Worm (Caenorhabditis elegans) whole organism, L4 larva: Measurements from ENCODE around the gene fut-8.

Experiments used
- D1046.2 ChIP-seq: fragments of 200-800 bp; sonication (Bioruptor generic); IDR thresholded peaks from 2 replicates; pipeline ENCODE4 v1.3.6; 2022; ENCODE audit warnings: missing genetic modification characterization, missing compliant biosample characterization
- F10B5.3 ChIP-seq: sonication (generic microtip); optimal IDR thresholded peaks from 2 replicates; lab custom pipeline; 2016; ENCODE audit warnings: mild to moderate bottlenecking, missing genetic modification characterization, missing compliant biosample characterization
- F26F4.8 ChIP-seq: fragments of 200-800 bp; sonication (Bioruptor generic); conservative IDR thresholded peaks from 2 replicates; pipeline ENCODE4 v1.3.6; 2022; ENCODE audit warnings: missing genetic modification characterization, missing compliant biosample characterization
- F49E8.2 ChIP-seq: sonication (generic microtip); optimal IDR thresholded peaks from 2 replicates; lab custom pipeline; 2016; ENCODE audit warnings: missing compliant biosample characterization, mild to moderate bottlenecking, missing genetic modification characterization, borderline replicate concordance
- T26A8.4 ChIP-seq: fragments of 200-800 bp; sonication (Bioruptor generic); IDR thresholded peaks from 2 replicates; pipeline ENCODE4 v1.3.6; 2022; ENCODE audit warnings: missing genetic modification characterization, missing compliant biosample characterization
- Y105C5A.15 ChIP-seq: fragments of 200-800 bp; sonication (Bioruptor generic); IDR thresholded peaks from 2 replicates; pipeline ENCODE4 v1.3.6; 2022; ENCODE audit warnings: missing genetic modification characterization, missing compliant biosample characterization
- Y75B8A.6 ChIP-seq: fragments of 200-800 bp; sonication (Bioruptor generic); IDR thresholded peaks from 2 replicates; pipeline ENCODE4 v1.3.6; 2022; ENCODE audit warnings: missing genetic modification reagents, missing genetic modification characterization, missing compliant biosample characterization
- ZK337.2 ChIP-seq: fragments of 200-800 bp; sonication (Bioruptor generic); IDR thresholded peaks from 2 replicates; pipeline ENCODE4 v1.3.6; 2022; ENCODE audit warnings: missing genetic modification reagents, missing genetic modification characterization, missing compliant biosample characterization
- ZK546.5 ChIP-seq, 2 experiments: sonication (generic microtip); optimal IDR thresholded peaks; 2 replicates each; lab custom pipeline; 2017; ENCODE audit warnings: missing biosample characterization in 2 of 2, missing genetic modification characterization in 2 of 2
- aha-1 ChIP-seq: fragments of 150-350 bp; peaks from one replicate; lab custom pipeline; 2014; ENCODE audit warnings: missing biosample characterization, missing genetic modification characterization
- aly-2 ChIP-seq: sonication (generic microtip); optimal IDR thresholded peaks from 2 replicates; lab custom pipeline; 2018; ENCODE audit warnings: missing biosample characterization, missing genetic modification characterization
- attf-4 ChIP-seq: sonication (generic microtip); optimal IDR thresholded peaks from 3 replicates; lab custom pipeline; 2017; ENCODE audit warnings: missing biosample characterization, missing genetic modification characterization
- ceh-20 ChIP-seq: fragments of 200-800 bp; sonication (Bioruptor generic); IDR thresholded peaks from 2 replicates; pipeline ENCODE4 v1.3.6; 2022; ENCODE audit warnings: missing genetic modification reagents, missing genetic modification characterization, missing compliant biosample characterization
- ceh-28 ChIP-seq: fragments of 150-350 bp; optimal IDR thresholded peaks from 2 replicates; lab custom pipeline; 2014; ENCODE audit warnings: missing biosample characterization, missing genetic modification reagents, missing genetic modification characterization
- ceh-62 ChIP-seq: sonication (generic microtip); optimal IDR thresholded peaks from 2 replicates; lab custom pipeline; 2017; ENCODE audit warnings: missing biosample characterization, missing genetic modification characterization
- dmd-9 ChIP-seq: fragments of 200-800 bp; sonication (Bioruptor generic); IDR thresholded peaks from 2 replicates; pipeline ENCODE4 v1.3.6; 2022; ENCODE audit warnings: missing genetic modification reagents, missing genetic modification characterization, missing compliant biosample characterization
- dpl-1 ChIP-seq: fragments of 150-350 bp; optimal IDR thresholded peaks from 2 replicates; lab custom pipeline; 2014; ENCODE audit warnings: missing biosample characterization, missing genetic modification reagents, missing genetic modification characterization
- dve-1 ChIP-seq: sonication (generic microtip); optimal IDR thresholded peaks from 2 replicates; lab custom pipeline; 2017; ENCODE audit warnings: antibody characterized with exemption, mild to moderate bottlenecking, missing genetic modification characterization, missing compliant biosample characterization; ENCODE audit not compliant: insufficient read depth
- fkh-10 ChIP-seq: fragments of 150-350 bp; optimal IDR thresholded peaks from 2 replicates; lab custom pipeline; 2014; ENCODE audit warnings: missing biosample characterization, missing genetic modification reagents, missing genetic modification characterization
- gei-8 ChIP-seq: fragments of 200-800 bp; sonication (Bioruptor generic); optimal IDR thresholded peaks from 2 replicates; lab custom pipeline; 2018; ENCODE audit warnings: mild to moderate bottlenecking, missing genetic modification characterization, missing compliant biosample characterization
- hif-1 ChIP-seq, 2 experiments: sonication (generic microtip); optimal IDR thresholded peaks; 2 replicates each; lab custom pipeline; 2016 to 2017; ENCODE audit warnings: missing compliant biosample characterization in 2 of 2, missing genetic modification characterization in 2 of 2, missing genetic modification reagents in 2 of 2, missing genotype in 2 of 2, mild to moderate bottlenecking in 1 of 2
- hlh-11 ChIP-seq: fragments of 200-800 bp; sonication (Bioruptor generic); optimal IDR thresholded peaks from 2 replicates; lab custom pipeline; 2018; ENCODE audit warnings: mild to moderate bottlenecking, missing genetic modification characterization, missing compliant biosample characterization
- hmg-1.1 ChIP-seq: fragments of 200-800 bp; sonication (Bioruptor generic); IDR thresholded peaks from 2 replicates; pipeline ENCODE4 v1.3.6; 2022; ENCODE audit warnings: missing genetic modification reagents, missing genetic modification characterization, missing compliant biosample characterization
- jun-1 ChIP-seq: fragments of 150-350 bp; optimal IDR thresholded peaks from 2 replicates; lab custom pipeline; 2014; ENCODE audit warnings: missing biosample characterization, missing genetic modification reagents, missing genetic modification characterization
- lin-13 ChIP-seq: fragments of 150-350 bp; optimal IDR thresholded peaks from 2 replicates; lab custom pipeline; 2014; ENCODE audit warnings: missing biosample characterization, missing genetic modification reagents, missing genetic modification characterization
- lin-15B ChIP-seq: fragments of 150-350 bp; sonication (generic microtip); optimal IDR thresholded peaks from 3 replicates; lab custom pipeline; 2014; ENCODE audit warnings: missing biosample characterization, missing genetic modification characterization
- lin-39 ChIP-seq: fragments of 150-350 bp; optimal IDR thresholded peaks from 2 replicates; lab custom pipeline; 2014; ENCODE audit warnings: missing biosample characterization, missing genetic modification reagents, missing genetic modification characterization
- madf-5 ChIP-seq, 2 experiments: fragments of 200-800 bp; sonication (Bioruptor generic); IDR thresholded peaks; 2 replicates each; pipeline ENCODE4 v1.3.6; 2022; ENCODE audit warnings: missing compliant biosample characterization in 2 of 2, missing genetic modification characterization in 2 of 2
- mes-2 ChIP-seq: sonication (generic microtip); optimal IDR thresholded peaks from 2 replicates; lab custom pipeline; 2016; ENCODE audit warnings: missing genotype, mild to moderate bottlenecking, missing genetic modification characterization, missing compliant biosample characterization; ENCODE audit not compliant: poor library complexity, severe bottlenecking
- mxl-2 ChIP-seq: fragments of 200-800 bp; sonication (Bioruptor generic); conservative IDR thresholded peaks from 2 replicates; pipeline ENCODE4 v1.3.6; 2022; ENCODE audit warnings: missing genetic modification reagents, missing genetic modification characterization, missing compliant biosample characterization
- mxl-3 ChIP-seq: fragments of 200-800 bp; sonication (Bioruptor generic); optimal IDR thresholded peaks from 2 replicates; lab custom pipeline; 2018; ENCODE audit warnings: mild to moderate bottlenecking, missing genetic modification characterization, missing compliant biosample characterization
- nhr-11 ChIP-seq: fragments of 150-350 bp; optimal IDR thresholded peaks from 2 replicates; lab custom pipeline; 2014; ENCODE audit warnings: missing biosample characterization, missing genetic modification characterization
- nhr-41 ChIP-seq: fragments of 200-800 bp; sonication (Bioruptor generic); IDR thresholded peaks from 2 replicates; pipeline ENCODE4 v1.3.6; 2022; ENCODE audit warnings: missing genetic modification reagents, missing genetic modification characterization, missing compliant biosample characterization
- nhr-48 ChIP-seq: sonication (generic microtip); optimal IDR thresholded peaks from 2 replicates; lab custom pipeline; 2016; ENCODE audit warnings: mild to moderate bottlenecking, missing genetic modification characterization, missing compliant biosample characterization
- nhr-76 ChIP-seq: fragments of 150-350 bp; optimal IDR thresholded peaks from 2 replicates; lab custom pipeline; 2014; ENCODE audit warnings: missing biosample characterization, missing genetic modification characterization
- nhr-77 ChIP-seq: fragments of 150-350 bp; optimal IDR thresholded peaks from 2 replicates; lab custom pipeline; 2014; ENCODE audit warnings: missing biosample characterization, missing genetic modification characterization
- php-3 ChIP-seq: fragments of 200-800 bp; sonication (Bioruptor generic); IDR thresholded peaks from 2 replicates; pipeline ENCODE4 v1.3.6; 2022; ENCODE audit warnings: missing genetic modification reagents, missing genetic modification characterization, missing compliant biosample characterization
- saeg-2 ChIP-seq: fragments of 200-800 bp; sonication (Bioruptor generic); IDR thresholded peaks from 2 replicates; pipeline ENCODE4 v1.3.6; 2022; ENCODE audit warnings: missing genetic modification reagents, missing genetic modification characterization, missing compliant biosample characterization
- set-16 ChIP-seq: fragments of 200-800 bp; sonication (Bioruptor generic); IDR thresholded peaks from 2 replicates; pipeline ENCODE4 v1.3.6; 2022; ENCODE audit warnings: missing genetic modification reagents, missing genetic modification characterization, missing compliant biosample characterization
- snpc-1.2 ChIP-seq: fragments of 200-800 bp; sonication (Bioruptor generic); IDR thresholded peaks from 2 replicates; pipeline ENCODE4 v1.3.6; 2022; ENCODE audit warnings: missing genetic modification reagents, missing genetic modification characterization, missing compliant biosample characterization
- snpc-4 ChIP-seq: fragments of 150-350 bp; optimal IDR thresholded peaks from 2 replicates; lab custom pipeline; 2014; ENCODE audit warnings: missing biosample characterization, missing genetic modification characterization
- tag-97 ChIP-seq: fragments of 200-800 bp; sonication (Bioruptor generic); IDR thresholded peaks from 2 replicates; pipeline ENCODE4 v1.3.6; 2022; ENCODE audit warnings: missing genetic modification characterization, missing compliant biosample characterization
- unc-130 ChIP-seq: sonication (generic microtip); optimal IDR thresholded peaks from 2 replicates; lab custom pipeline; 2016; ENCODE audit warnings: missing genetic modification reagents, missing genetic modification characterization, missing compliant biosample characterization
- unc-39 ChIP-seq: sonication (generic microtip); optimal IDR thresholded peaks from 2 replicates; lab custom pipeline; 2017; ENCODE audit warnings: missing biosample characterization, missing genetic modification characterization
- unc-62 ChIP-seq, 3 experiments: fragments of 150-350 bp in 1 of 3; sonication (generic microtip); optimal IDR thresholded peaks in 2 of 3; peaks in 1 of 3; 1 replicate in 1 of 3; 2 replicates in 2 of 3; lab custom pipeline; 2014 to 2017; ENCODE audit warnings: missing biosample characterization in 3 of 3, missing genetic modification characterization in 3 of 3, missing genetic modification reagents in 3 of 3, missing genotype in 1 of 3
- vab-7 ChIP-seq: fragments of 200-800 bp; sonication (Bioruptor generic); IDR thresholded peaks from 2 replicates; pipeline ENCODE4 v1.3.6; 2022; ENCODE audit warnings: missing genetic modification reagents, missing genetic modification characterization, missing compliant biosample characterization
- zag-1 ChIP-seq: fragments of 150-350 bp; optimal IDR thresholded peaks from 2 replicates; lab custom pipeline; 2014; ENCODE audit warnings: missing biosample characterization, missing genetic modification characterization
- zfp-2 ChIP-seq: sonication (generic microtip); optimal IDR thresholded peaks from 2 replicates; lab custom pipeline; 2016; ENCODE audit warnings: mild to moderate bottlenecking, missing genetic modification characterization, missing compliant biosample characterization
- zfp-3 ChIP-seq: fragments of 200-800 bp; sonication (Bioruptor generic); conservative IDR thresholded peaks from 2 replicates; pipeline ENCODE4 v1.3.6; 2022; ENCODE audit warnings: missing genetic modification reagents, missing genetic modification characterization, missing compliant biosample characterization
- zip-11 ChIP-seq: fragments of 200-800 bp; sonication (Bioruptor generic); IDR thresholded peaks from 2 replicates; pipeline ENCODE4 v1.3.6; 2022; ENCODE audit warnings: missing genetic modification characterization, missing compliant biosample characterization
- ztf-7 ChIP-seq: fragments of 150-350 bp; optimal IDR thresholded peaks from 2 replicates; lab custom pipeline; 2014; ENCODE audit warnings: missing biosample characterization, missing genetic modification characterization

Gene fut-8

ce11 chrV:6000368-6000802 is 10.1 kb upstream of the fut-8 start (continued):
- no peak for TF ChIP-seq lin-39 (tag; lab: Kevin White, UChicago)
- no peak for TF ChIP-seq Y75B8A.6
- TF ChIP-seq lin-15B = no peak
- no peak for TF ChIP-seq aly-2 (tag; lab: Kevin White, UChicago)
- TF ChIP-seq vab-7 (GFP tag; lab: Robert Waterston, UW) = no peak
- TF ChIP-seq ztf-7 (tag; lab: Kevin White, UChicago) = peak; percentile 86
- TF ChIP-seq gei-8 (GFP tag; lab: Kevin White, UChicago) = peak; percentile 83
- TF ChIP-seq php-3 (GFP tag; lab: Robert Waterston, UW) = peak; percentile 97
- TF ChIP-seq unc-62 (GFP tag; optimal IDR thresholded peaks at IDR 0.05 in 1 of 2; lab: Kevin White, UChicago) = peak in 1 of 2 experiments; percentile 99
- TF ChIP-seq unc-62 (tag; optimal IDR thresholded peaks at IDR 0.05; lab: Kevin White, UChicago) = no peak
- no peak for TF ChIP-seq ZK337.2 (GFP tag; lab: Robert Waterston, UW)
- TF ChIP-seq zfp-2 (tag; lab: Kevin White, UChicago) = no peak
- peak; percentile 64; the same call in 1 of the 2 replicates for TF ChIP-seq dmd-9 (GFP tag; lab: Robert Waterston, UW)
- TF ChIP-seq mxl-2 = peak; percentile 71; the same call in 1 of the 2 replicates
- no peak for TF ChIP-seq Y105C5A.15 (GFP tag; lab: Robert Waterston, UW)
- peak; percentile 95 for TF ChIP-seq hmg-1.1 (GFP tag; lab: Robert Waterston, UW)
- peak; percentile 98 for TF ChIP-seq nhr-48 (tag; lab: Kevin White, UChicago)
- peak; percentile 81 for TF ChIP-seq lin-13 (GFP tag; lab: Kevin White, UChicago)
- TF ChIP-seq F49E8.2 (tag; lab: Kevin White, UChicago) = no peak
- TF ChIP-seq unc-39 (tag; lab: Kevin White, UChicago) = no peak
- TF ChIP-seq zag-1 (tag; lab: Kevin White, UChicago) = no peak
- no peak for TF ChIP-seq ceh-62 (tag; lab: Kevin White, UChicago)
- TF ChIP-seq snpc-4 (tag; lab: Kevin White, UChicago) = no peak
- TF ChIP-seq madf-5 (GFP tag; IDR thresholded peaks at IDR 0.05; lab: Robert Waterston, UW) = peak in 1 of 2 experiments; percentile 59; a peak in 1 of 4 replicates
- TF ChIP-seq F10B5.3 (tag; lab: Kevin White, UChicago) = peak; percentile 51
- no peak for TF ChIP-seq ZK546.5 (tag; optimal IDR thresholded peaks at IDR 0.05; lab: Kevin White, UChicago)
- peak; percentile 33 for TF ChIP-seq nhr-76 (tag; lab: Kevin White, UChicago)
- TF ChIP-seq T26A8.4 (GFP tag; lab: Robert Waterston, UW) = peak; percentile 93
- no peak for TF ChIP-seq attf-4
- TF ChIP-seq ceh-28 (tag; lab: Kevin White, UChicago) = peak; percentile 4
- no peak for TF ChIP-seq F26F4.8
- TF ChIP-seq set-16 = peak; percentile 68
- no peak for TF ChIP-seq unc-130 (GFP tag; lab: Kevin White, UChicago)
- TF ChIP-seq hif-1 (tag; optimal IDR thresholded peaks at IDR 0.05; lab: Kevin White, UChicago) = peak; percentile 13 to 85
- TF ChIP-seq zfp-3 (GFP tag; lab: Robert Waterston, UW) = peak; percentile 84
- peak; percentile 92 for TF ChIP-seq ceh-20 (GFP tag; lab: Robert Waterston, UW)
- TF ChIP-seq D1046.2 (GFP tag; lab: Robert Waterston, UW) = 0 out of 2 replicates have a peak, but pooled peaks have one; percentile 18
- TF ChIP-seq nhr-41 (GFP tag; lab: Robert Waterston, UW) = peak; percentile 79; the same call in 1 of the 2 replicates
- peak; percentile 93 for TF ChIP-seq jun-1 (tag; lab: Kevin White, UChicago)
- no peak for TF ChIP-seq tag-97 (GFP tag; lab: Robert Waterston, UW)
- TF ChIP-seq snpc-1.2 (GFP tag; lab: Robert Waterston, UW) = no peak
- peak; percentile 99 for TF ChIP-seq dve-1 (tag; lab: Kevin White, UChicago)
- peak; percentile 92 for TF ChIP-seq nhr-11 (tag; lab: Kevin White, UChicago)
- peak; percentile 100 for TF ChIP-seq hlh-11 (tag; lab: Kevin White, UChicago)
- peak; percentile 95 for TF ChIP-seq aha-1 (tag; lab: Kevin White, UChicago)
- peak; percentile 85 for TF ChIP-seq saeg-2 (GFP tag; lab: Robert Waterston, UW)
- TF ChIP-seq mes-2 (tag; lab: Kevin White, UChicago) = peak; percentile 74
- peak; percentile 80 for TF ChIP-seq fkh-10 (GFP tag; lab: Kevin White, UChicago)
- peak; percentile 94 for TF ChIP-seq mxl-3 (GFP tag; lab: Kevin White, UChicago)
- no peak for TF ChIP-seq zip-11 (GFP tag; lab: Robert Waterston, UW)
- peak; percentile 67 for TF ChIP-seq dpl-1 (GFP tag; lab: Kevin White, UChicago)
- peak; percentile 86 for TF ChIP-seq nhr-77
